Worm (Caenorhabditis elegans) whole organism, late embryonic: Measurements from ENCODE around the gene ins-21.

ENCODE experiments used
- C08G9.2 ChIP-seq: sonication (generic microtip); optimal IDR thresholded peaks from 2 replicates; lab custom pipeline; 2016; ENCODE audit warnings: mild to moderate bottlenecking, missing genetic modification characterization, moderate library complexity, missing compliant biosample characterization
- C38D4.7 ChIP-seq: fragments of 200-800 bp; sonication (Bioruptor generic); optimal IDR thresholded peaks from 2 replicates; lab custom pipeline; 2018; ENCODE audit warnings: mild to moderate bottlenecking, missing genetic modification characterization, moderate library complexity, missing compliant biosample characterization
- K02D7.2 ChIP-seq: sonication (generic microtip); optimal IDR thresholded peaks from 2 replicates; lab custom pipeline; 2017; ENCODE audit warnings: mild to moderate bottlenecking, missing genetic modification characterization, missing compliant biosample characterization
- T23F11.4 ChIP-seq: fragments of 200-800 bp; sonication (Bioruptor generic); optimal IDR thresholded peaks from 2 replicates; lab custom pipeline; 2018; ENCODE audit warnings: mild to moderate bottlenecking, missing genetic modification characterization, missing compliant biosample characterization
- ahr-1 ChIP-seq: sonication (generic microtip); optimal IDR thresholded peaks from 2 replicates; lab custom pipeline; 2016; ENCODE audit warnings: missing genetic modification characterization, missing compliant biosample characterization
- ama-1 ChIP-seq: fragments of 150-350 bp; optimal IDR thresholded peaks from 2 replicates; lab custom pipeline; 2014
- ceh-18 ChIP-seq: sonication (generic microtip); optimal IDR thresholded peaks from 2 replicates; lab custom pipeline; 2016; ENCODE audit warnings: missing genetic modification characterization, missing compliant biosample characterization
- ceh-34 ChIP-seq: sonication (generic microtip); optimal IDR thresholded peaks from 2 replicates; lab custom pipeline; 2016; ENCODE audit warnings: mild to moderate bottlenecking, missing genetic modification characterization, missing compliant biosample characterization
- ceh-45 ChIP-seq: fragments of 200-800 bp; sonication (Bioruptor generic); IDR thresholded peaks from 2 replicates; pipeline ENCODE4 v1.3.6; 2022; ENCODE audit warnings: missing genetic modification reagents, missing genetic modification characterization, missing compliant biosample characterization
- ceh-6 ChIP-seq: fragments of 200-800 bp; sonication (Bioruptor generic); optimal IDR thresholded peaks from 2 replicates; lab custom pipeline; 2018; ENCODE audit warnings: mild to moderate bottlenecking, missing genetic modification characterization, missing compliant biosample characterization
- dmd-4 ChIP-seq: sonication (generic microtip); optimal IDR thresholded peaks from 2 replicates; lab custom pipeline; 2016; ENCODE audit warnings: borderline replicate concordance, missing genetic modification characterization, missing compliant biosample characterization
- ets-4 ChIP-seq: sonication (generic microtip); optimal IDR thresholded peaks from 2 replicates; lab custom pipeline; 2016; ENCODE audit warnings: missing genetic modification characterization, missing compliant biosample characterization
- eyg-1 ChIP-seq: sonication (generic microtip); optimal IDR thresholded peaks from 2 replicates; lab custom pipeline; 2016; ENCODE audit warnings: missing genotype, missing genetic modification characterization, missing compliant biosample characterization
- fax-1 ChIP-seq: sonication (generic microtip); optimal IDR thresholded peaks from 2 replicates; lab custom pipeline; 2016; ENCODE audit warnings: missing genotype, missing genetic modification characterization, missing compliant biosample characterization
- fkh-10 ChIP-seq: fragments of 150-350 bp; optimal IDR thresholded peaks from 2 replicates; lab custom pipeline; 2014; ENCODE audit warnings: missing biosample characterization, missing genetic modification reagents, missing genetic modification characterization
- fkh-6 ChIP-seq: sonication (generic microtip); optimal IDR thresholded peaks from 2 replicates; lab custom pipeline; 2016; ENCODE audit warnings: missing genetic modification characterization, missing compliant biosample characterization
- gmeb-2 ChIP-seq: sonication (generic microtip); optimal IDR thresholded peaks from 2 replicates; lab custom pipeline; 2016; ENCODE audit warnings: missing genetic modification characterization, inconsistent platforms, missing compliant biosample characterization
- hlh-15 ChIP-seq: sonication (generic microtip); optimal IDR thresholded peaks from 2 replicates; lab custom pipeline; 2016; ENCODE audit warnings: missing genetic modification characterization, missing compliant biosample characterization
- hlh-30 ChIP-seq: sonication (generic microtip); optimal IDR thresholded peaks from 2 replicates; lab custom pipeline; 2017; ENCODE audit warnings: antibody characterized with exemption, missing genetic modification characterization, missing compliant biosample characterization; ENCODE audit not compliant: insufficient read depth
- hlh-6 ChIP-seq: sonication (generic microtip); optimal IDR thresholded peaks from 2 replicates; lab custom pipeline; 2016; ENCODE audit warnings: missing genotype, missing genetic modification characterization, missing compliant biosample characterization
- hlh-8 ChIP-seq: sonication (generic microtip); optimal IDR thresholded peaks from 2 replicates; lab custom pipeline; 2016; ENCODE audit warnings: missing genotype, missing genetic modification characterization, missing compliant biosample characterization
- lin-11 ChIP-seq: fragments of 200-800 bp; sonication (Bioruptor generic); optimal IDR thresholded peaks from 2 replicates; lab custom pipeline; 2018; ENCODE audit warnings: mild to moderate bottlenecking, missing genetic modification characterization, missing compliant biosample characterization
- mec-3 ChIP-seq: sonication (generic microtip); optimal IDR thresholded peaks from 2 replicates; lab custom pipeline; 2016; ENCODE audit warnings: borderline replicate concordance, missing genetic modification characterization, missing compliant biosample characterization
- nhr-232 ChIP-seq: sonication (generic microtip); optimal IDR thresholded peaks from 2 replicates; lab custom pipeline; 2016; ENCODE audit warnings: missing genetic modification characterization, missing compliant biosample characterization
- odd-2 ChIP-seq: sonication (generic microtip); optimal IDR thresholded peaks from 2 replicates; lab custom pipeline; 2017; ENCODE audit warnings: antibody characterized with exemption, mild to moderate bottlenecking, missing genetic modification characterization, missing compliant biosample characterization
- pag-3 ChIP-seq: sonication (generic microtip); optimal IDR thresholded peaks from 2 replicates; lab custom pipeline; 2016; ENCODE audit warnings: missing compliant biosample characterization, missing genetic modification characterization, borderline replicate concordance
- pat-9 ChIP-seq: fragments of 200-800 bp; sonication (Bioruptor generic); optimal IDR thresholded peaks from 2 replicates; lab custom pipeline; 2018; ENCODE audit warnings: mild to moderate bottlenecking, missing genetic modification characterization, moderate library complexity, missing compliant biosample characterization
- pax-1 ChIP-seq: fragments of 150-350 bp; optimal IDR thresholded peaks from 2 replicates; lab custom pipeline; 2014; ENCODE audit warnings: missing biosample characterization, missing genetic modification characterization
- rnt-1 ChIP-seq: sonication (generic microtip); optimal IDR thresholded peaks from 2 replicates; lab custom pipeline; 2016; ENCODE audit warnings: missing genetic modification characterization, missing compliant biosample characterization
- sdc-2 ChIP-seq: sonication (generic microtip); optimal IDR thresholded peaks from 2 replicates; lab custom pipeline; 2016; ENCODE audit warnings: missing genotype, missing genetic modification characterization, missing compliant biosample characterization
- sox-2 ChIP-seq: fragments of 200-800 bp; sonication (Bioruptor generic); IDR thresholded peaks from 2 replicates; pipeline ENCODE4 v1.3.6; 2022; ENCODE audit warnings: missing genetic modification reagents, missing genetic modification characterization, missing compliant biosample characterization
- tbx-2 ChIP-seq: sonication (generic microtip); optimal IDR thresholded peaks from 2 replicates; lab custom pipeline; 2016; ENCODE audit warnings: missing genetic modification characterization, missing compliant biosample characterization
- tbx-7 ChIP-seq: sonication (generic microtip); optimal IDR thresholded peaks from 2 replicates; lab custom pipeline; 2016; ENCODE audit warnings: missing genotype, missing genetic modification characterization, missing compliant biosample characterization
- ttx-3 ChIP-seq: sonication (generic microtip); optimal IDR thresholded peaks from 2 replicates; lab custom pipeline; 2016; ENCODE audit warnings: missing genetic modification reagents, missing genetic modification characterization, missing compliant biosample characterization
- unc-3 ChIP-seq, 2 experiments: fragments of 200-800 bp in 1 of 2; sonication (Bioruptor generic) in 1 of 2; sonication (generic microtip) in 1 of 2; conservative IDR thresholded peaks in 1 of 2; optimal IDR thresholded peaks in 1 of 2; 2 replicates each; pipeline versions ENCODE4 v1.3.6 to Lab custom; 2016 to 2022; ENCODE audit warnings: missing compliant biosample characterization in 2 of 2, missing genetic modification characterization in 2 of 2, missing genetic modification reagents in 1 of 2
- unc-42 ChIP-seq: sonication (generic microtip); optimal IDR thresholded peaks from 2 replicates; lab custom pipeline; 2016; ENCODE audit warnings: missing genotype, missing genetic modification characterization, missing compliant biosample characterization
- unc-55 ChIP-seq: sonication (generic microtip); optimal IDR thresholded peaks from 2 replicates; lab custom pipeline; 2017; ENCODE audit warnings: missing biosample characterization, missing genetic modification reagents, missing genetic modification characterization
- unc-86 ChIP-seq: sonication (generic microtip); optimal IDR thresholded peaks from 2 replicates; lab custom pipeline; 2016; ENCODE audit warnings: missing genetic modification characterization, missing compliant biosample characterization
- ztf-16 ChIP-seq: sonication (generic microtip); optimal IDR thresholded peaks from 2 replicates; lab custom pipeline; 2017; ENCODE audit warnings: missing genetic modification characterization, missing compliant biosample characterization

The ins-21 gene

ce11 chrIII:9985542-9985941 is 38.0 kb upstream of the ins-21 start:
- TF ChIP-seq fkh-10 (GFP tag; lab: Kevin White, UChicago) (no peak), odd-2 (tag; lab: Kevin White, UChicago) (no peak), nhr-232 (tag; lab: Kevin White, UChicago) (no peak), pax-1 (no peak), lin-11 (no peak), ztf-16 (tag; lab: Kevin White, UChicago) (no peak), pag-3 (tag; lab: Kevin White, UChicago) (no peak), ceh-34 (tag; lab: Kevin White, UChicago) (no peak), sox-2 (no peak), unc-42 (tag; lab: Kevin White, UChicago) (no peak), unc-55 (GFP tag; lab: Kevin White, UChicago) (no peak), tbx-2 (tag; lab: Kevin White, UChicago) (no peak), unc-3 (GFP tag; conservative IDR thresholded peaks at IDR 0.05; lab: Robert Waterston, UW) (no peak), unc-3 (tag; optimal IDR thresholded peaks at IDR 0.05; lab: Kevin White, UChicago) (no peak), ceh-45 (GFP tag; lab: Robert Waterston, UW) (no peak), fkh-6 (tag; lab: Kevin White, UChicago) (no peak), ceh-6 (no peak), mec-3 (tag; lab: Kevin White, UChicago) (no peak), hlh-6 (tag; lab: Kevin White, UChicago) (no peak), gmeb-2 (no peak), ahr-1 (no peak)
- TF ChIP-seq, all 69 proteins: peak for 0

- TF ChIP-seq nhr-232 (tag; lab: Kevin White, UChicago) (no peak), C08G9.2 (tag; lab: Kevin White, UChicago) (no peak), ceh-18 (tag; lab: Kevin White, UChicago) (peak; percentile 10), pag-3 (tag; lab: Kevin White, UChicago) (no peak), K02D7.2 (tag; lab: Kevin White, UChicago) (no peak), unc-86 (tag; lab: Kevin White, UChicago) (no peak), unc-55 (GFP tag; lab: Kevin White, UChicago) (peak; percentile 87), hlh-8 (tag; lab: Kevin White, UChicago) (no peak)
Observed at ce11 chrIII:9986827-9987429, 36.6 kb upstream of the ins-21 start, which contains the start of gene C05B5.12. TSS of gene C05B5.12 (plus strand) at chrIII:9987379.

ce11 chrIII:9988352-9988751 is 35.2 kb upstream of the ins-21 start, which contains the start of gene C05B5.1:
TSS of gene C05B5.1 (minus strand) at chrIII:9988452.
- TF ChIP-seq fax-1 (tag; lab: Kevin White, UChicago) = no peak
- TF ChIP-seq fkh-6 (tag; lab: Kevin White, UChicago) = no peak
- no peak for TF ChIP-seq ceh-45 (GFP tag; lab: Robert Waterston, UW)
- TF ChIP-seq fkh-10 (GFP tag; lab: Kevin White, UChicago) = no peak
- no peak for TF ChIP-seq C38D4.7 (GFP tag; lab: Kevin White, UChicago)
- TF ChIP-seq tbx-7 (tag; lab: Kevin White, UChicago) = no peak

- no peak for TF ChIP-seq unc-3 (GFP tag; conservative IDR thresholded peaks at IDR 0.05; lab: Robert Waterston, UW)
- TF ChIP-seq unc-3 (tag; optimal IDR thresholded peaks at IDR 0.05; lab: Kevin White, UChicago) = no peak
- no peak for TF ChIP-seq odd-2 (tag; lab: Kevin White, UChicago)
- TF ChIP-seq ama-1 (lab: Kevin White, UChicago) = no peak
- TF ChIP-seq ttx-3 (tag; lab: Kevin White, UChicago) = no peak
- no peak for TF ChIP-seq unc-55 (GFP tag; lab: Kevin White, UChicago)
- no peak for TF ChIP-seq dmd-4 (tag; lab: Kevin White, UChicago)
- no peak for TF ChIP-seq unc-42 (tag; lab: Kevin White, UChicago)
- TF ChIP-seq hlh-15 (tag; lab: Kevin White, UChicago) = no peak
- TF ChIP-seq eyg-1 (tag; lab: Kevin White, UChicago) = no peak
- TF ChIP-seq T23F11.4 (GFP tag; lab: Kevin White, UChicago) = no peak
- no peak for TF ChIP-seq pat-9 (tag; lab: Kevin White, UChicago)
- no peak for TF ChIP-seq ets-4 (tag; lab: Kevin White, UChicago)
- no peak for TF ChIP-seq hlh-30 (tag; lab: Kevin White, UChicago)
- TF ChIP-seq hlh-8 (tag; lab: Kevin White, UChicago) = no peak
- no peak for TF ChIP-seq sdc-2 (tag; lab: Kevin White, UChicago)
- no peak for TF ChIP-seq rnt-1 (tag; lab: Kevin White, UChicago)
Observed at ce11 chrIII:9991324-9991723, 32.2 kb upstream of the ins-21 start.
